Worm (Caenorhabditis elegans) whole organism, early embryonic: ENCODE measurements around the gene ampd-1.

Experiments used
- B0310.2 ChIP-seq: sonication (generic microtip); optimal IDR thresholded peaks from 2 replicates; lab custom pipeline; 2016; ENCODE audit warnings: mild to moderate bottlenecking, missing genetic modification characterization, missing compliant biosample characterization
- ama-1 ChIP-seq: fragments of 150-350 bp; optimal IDR thresholded peaks from 2 replicates; lab custom pipeline; 2014
- ceh-13 ChIP-seq: fragments of 200-800 bp; sonication (Bioruptor generic); optimal IDR thresholded peaks from 2 replicates; lab custom pipeline; 2018; ENCODE audit warnings: mild to moderate bottlenecking, missing genetic modification characterization, missing compliant biosample characterization
- ceh-36 ChIP-seq: sonication (generic microtip); optimal IDR thresholded peaks from 2 replicates; lab custom pipeline; 2016; ENCODE audit warnings: missing genetic modification characterization, inconsistent platforms, missing compliant biosample characterization
- ets-7 ChIP-seq: sonication (generic microtip); optimal IDR thresholded peaks from 2 replicates; lab custom pipeline; 2016; ENCODE audit warnings: missing genotype, missing genetic modification characterization, missing compliant biosample characterization
- flt-1 ChIP-seq: fragments of 200-800 bp; sonication (Bioruptor generic); IDR thresholded peaks from 2 replicates; pipeline ENCODE4 v1.3.6; 2022; ENCODE audit warnings: missing genetic modification characterization, missing compliant biosample characterization
- hnd-1 ChIP-seq: sonication (generic microtip); optimal IDR thresholded peaks from 2 replicates; lab custom pipeline; 2016; ENCODE audit warnings: missing genetic modification characterization, missing compliant biosample characterization
- pes-1 ChIP-seq: fragments of 200-800 bp; sonication (Bioruptor generic); IDR thresholded peaks from 2 replicates; pipeline ENCODE4 v1.3.6; 2022; ENCODE audit warnings: missing genetic modification reagents, missing genetic modification characterization, missing compliant biosample characterization
- scrt-1 ChIP-seq: fragments of 200-800 bp; sonication (Bioruptor generic); IDR thresholded peaks from 2 replicates; pipeline ENCODE4 v1.3.6; 2022; ENCODE audit warnings: missing genetic modification characterization, missing compliant biosample characterization
- tbx-11 ChIP-seq: fragments of 200-800 bp; sonication (Bioruptor generic); IDR thresholded peaks from 2 replicates; pipeline ENCODE4 v1.3.6; 2022; ENCODE audit warnings: missing genetic modification characterization, missing compliant biosample characterization
- tbx-37 ChIP-seq: fragments of 200-800 bp; sonication (Bioruptor generic); conservative IDR thresholded peaks from 2 replicates; pipeline ENCODE4 v1.3.6; 2022; ENCODE audit warnings: missing genetic modification reagents, missing genetic modification characterization, missing compliant biosample characterization

ce11 chrII:5174370-5174769 lies 28.8 kb upstream of the ampd-1 start, which contains the start of gene C27D6.3:
- TF ChIP-seq pes-1 (GFP tag; lab: Robert Waterston, UW) = no peak
- TF ChIP-seq ama-1 (lab: Kevin White, UChicago) = no peak
- TF ChIP-seq tbx-37 = no peak
- TF ChIP-seq ceh-36 = no peak
- TF ChIP-seq tbx-11 = no peak
- no peak for TF ChIP-seq B0310.2 (tag; lab: Kevin White, UChicago)
- no peak for TF ChIP-seq ets-7
- TF ChIP-seq ceh-13 (GFP tag; lab: Kevin White, UChicago) = no peak
- TF ChIP-seq flt-1 = no peak
- no peak for TF ChIP-seq hnd-1 (tag; lab: Kevin White, UChicago)
- TF ChIP-seq scrt-1 (GFP tag; lab: Robert Waterston, UW) = no peak
